Fruit fly (Drosophila melanogaster) Kc167 (cell line): ENCODE data around the gene escl.

Source experiments
- psq ChIP-seq: fragments of >200 bp; optimal IDR thresholded peaks from 2 replicates; lab custom pipeline; 2017; ENCODE audit warnings: missing external identifiers
- ttk ChIP-seq: sonication (Bioruptor generic); optimal IDR thresholded peaks from 2 replicates; lab custom pipeline; 2017; ENCODE audit warnings: missing external identifiers

- TF ChIP-seq psq (lab: Kevin White, UChicago) (no peak), ttk (lab: Kevin White, UChicago) (no peak)
Measured at dm6 chr2L:12030552-12031131, 39.9 kb downstream of the escl start.
